Worm (Caenorhabditis elegans): ENCODE results near the gene T16G1.18.

T16G1.18 gene

DNA sequence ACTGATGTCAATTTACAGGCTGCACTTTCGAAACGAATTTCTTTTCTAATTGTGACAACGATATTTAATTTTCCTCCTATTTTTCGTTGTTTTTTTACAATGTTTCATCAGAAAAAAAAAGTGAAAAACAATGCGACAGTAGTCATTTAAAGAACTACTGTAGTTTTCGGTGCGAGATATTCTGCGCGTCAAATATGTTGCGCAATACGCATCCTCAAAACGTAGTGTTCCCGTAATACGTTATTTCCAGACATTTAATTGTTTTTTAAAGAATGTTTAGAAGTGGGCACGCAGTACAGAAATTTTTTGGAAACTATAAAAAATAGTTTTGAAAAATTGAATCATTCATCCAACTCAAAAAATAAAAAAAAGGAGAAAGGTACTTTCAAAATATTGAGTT is 22.9 kb downstream of the T16G1.18 start:
- TF ChIP-seq rpc-1 (optimal IDR thresholded peaks at IDR 0.05) (no peak), rpc-1 (tag; optimal IDR thresholded peaks at IDR 0.05) (no peak), nfyb-1 (GFP tag; IDR thresholded peaks at IDR 0.05) (no peak), attf-6 (GFP tag; IDR thresholded peaks at IDR 0.05) (no peak), lin-54 (GFP tag; optimal IDR thresholded peaks at IDR 0.05) (no peak), madf-10 (tag; optimal IDR thresholded peaks at IDR 0.05) (no peak), lsl-1 (GFP tag; optimal IDR thresholded peaks at IDR 0.05) (no peak), let-526 (GFP tag; IDR thresholded peaks at IDR 0.05) (no peak)

DNA sequence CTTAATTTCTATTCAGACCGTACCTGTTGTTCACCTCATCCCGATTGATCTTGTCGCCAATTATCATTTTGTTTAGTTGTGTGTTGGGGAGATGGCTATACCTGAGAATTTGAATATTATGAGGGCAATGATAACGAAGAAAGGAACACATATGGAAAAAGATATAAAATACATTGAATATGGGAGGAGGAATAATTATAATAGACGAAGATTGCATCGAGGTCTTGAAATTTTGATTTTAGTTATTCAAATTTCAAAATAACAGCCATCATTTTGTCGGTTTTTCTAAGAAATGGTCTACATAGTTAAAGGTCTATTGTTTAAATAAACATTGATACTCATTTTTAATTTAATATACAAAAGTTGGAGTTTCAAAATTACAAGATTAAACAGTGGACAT is 36.0 kb downstream of the T16G1.18 start, which contains the start of gene shw-3:
TSS of gene shw-3 (minus strand) at position 101 of the 400 bp plus-strand sequence.
- TF ChIP-seq F23B12.7 (tag; optimal IDR thresholded peaks at IDR 0.05; ENCODE audit: insufficient read depth) (no peak), snpc-3.4 (tag; optimal IDR thresholded peaks at IDR 0.05) (no peak)

DNA sequence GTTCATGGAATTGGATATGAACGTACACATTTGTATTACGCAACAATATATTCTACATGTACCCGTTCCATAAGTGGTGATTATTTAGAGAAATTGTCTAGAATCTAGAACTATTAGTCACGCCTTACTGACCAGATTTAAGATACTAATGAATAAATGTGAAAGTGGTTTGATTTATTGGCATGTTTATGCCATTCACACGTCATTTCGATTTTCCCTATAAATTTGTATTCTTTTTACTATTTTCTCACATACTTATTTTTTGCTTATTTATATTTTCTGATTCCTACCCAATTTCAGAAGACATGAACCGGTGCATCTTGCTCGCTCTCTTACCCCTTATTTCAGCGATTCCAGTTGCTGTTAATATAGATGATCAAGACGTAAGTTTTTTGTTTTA is 37.2 kb downstream of the T16G1.18 start, which contains the start of gene F15B9.8:
TSS of gene F15B9.8 (plus strand) at position 301 of the 400 bp plus-strand sequence.
- TF ChIP-seq D2030.7 (GFP tag; IDR thresholded peaks at IDR 0.05), result no peak
- no peak for TF ChIP-seq unc-130 (GFP tag; optimal IDR thresholded peaks at IDR 0.05)
- no peak for TF ChIP-seq lir-1 (GFP tag; conservative IDR thresholded peaks at IDR 0.05)
- TF ChIP-seq C06A6.2 (GFP tag; conservative IDR thresholded peaks at IDR 0.05), result no peak
- no peak for TF ChIP-seq nhr-120 (GFP tag; IDR thresholded peaks at IDR 0.05)
- no peak for TF ChIP-seq F33H1.4 (GFP tag; IDR thresholded peaks at IDR 0.05)
- no peak for TF ChIP-seq sea-2 (GFP tag; IDR thresholded peaks at IDR 0.05)
- no peak for TF ChIP-seq repo-1 (tag; optimal IDR thresholded peaks at IDR 0.05)
- TF ChIP-seq ztf-25 (GFP tag; IDR thresholded peaks at IDR 0.05), result no peak
- TF ChIP-seq Y67H2A.10 (GFP tag; conservative IDR thresholded peaks at IDR 0.05), result no peak
- TF ChIP-seq atf-7 (tag; optimal IDR thresholded peaks at IDR 0.05), result no peak
- no peak for TF ChIP-seq rpc-1 (optimal IDR thresholded peaks at IDR 0.05)
- no peak for TF ChIP-seq rpc-1 (tag; optimal IDR thresholded peaks at IDR 0.05)
- TF ChIP-seq bed-1 (GFP tag; IDR thresholded peaks at IDR 0.05), result no peak
- no peak for TF ChIP-seq him-1 (tag; optimal IDR thresholded peaks at IDR 0.05)
- TF ChIP-seq rec-8 (tag; optimal IDR thresholded peaks at IDR 0.05), result no peak
- no peak for TF ChIP-seq madf-6 (GFP tag; IDR thresholded peaks at IDR 0.05)
- no peak for TF ChIP-seq B0336.3 (GFP tag; IDR thresholded peaks at IDR 0.05)
- TF ChIP-seq nhr-80 (tag; optimal IDR thresholded peaks at IDR 0.05), result no peak
- no peak for TF ChIP-seq sdz-38 (tag; optimal IDR thresholded peaks at IDR 0.05)
- no peak for TF ChIP-seq snpc-1.3 (tag; optimal IDR thresholded peaks at IDR 0.05; ENCODE audit: insufficient read depth)

DNA sequence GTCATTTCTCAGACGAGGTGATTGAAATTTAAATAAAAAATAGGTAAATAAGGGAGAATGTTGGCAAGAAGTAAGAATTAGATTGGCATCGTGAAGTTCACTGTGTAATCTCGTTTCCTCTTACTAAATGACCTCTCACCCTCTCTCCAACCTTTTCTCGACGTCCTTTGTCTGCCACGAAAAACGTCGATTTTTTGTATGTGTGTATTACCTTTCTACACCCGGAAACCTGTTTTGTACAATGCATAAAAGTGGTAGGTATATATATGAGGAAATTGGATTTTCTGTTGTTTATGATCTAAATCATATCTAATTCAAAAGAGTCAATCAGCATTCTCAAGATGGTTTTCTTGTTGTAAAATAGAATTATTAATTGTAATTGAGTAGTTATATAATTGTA is 41.8 kb downstream of the T16G1.18 start, which contains the start of the genes F15B9.11 and dsl-7:
TSS of gene F15B9.11 (minus strand) at position 5 of the 400 bp plus-strand sequence.
TSS of gene dsl-7 (plus strand) at position 260 of the 400 bp plus-strand sequence.
- TF ChIP-seq aptf-3 (GFP tag; IDR thresholded peaks at IDR 0.05), result no peak
- TF ChIP-seq F22D6.2 (tag; optimal IDR thresholded peaks at IDR 0.05), result no peak
- no peak for TF ChIP-seq ceh-79 (tag; optimal IDR thresholded peaks at IDR 0.05)

DNA sequence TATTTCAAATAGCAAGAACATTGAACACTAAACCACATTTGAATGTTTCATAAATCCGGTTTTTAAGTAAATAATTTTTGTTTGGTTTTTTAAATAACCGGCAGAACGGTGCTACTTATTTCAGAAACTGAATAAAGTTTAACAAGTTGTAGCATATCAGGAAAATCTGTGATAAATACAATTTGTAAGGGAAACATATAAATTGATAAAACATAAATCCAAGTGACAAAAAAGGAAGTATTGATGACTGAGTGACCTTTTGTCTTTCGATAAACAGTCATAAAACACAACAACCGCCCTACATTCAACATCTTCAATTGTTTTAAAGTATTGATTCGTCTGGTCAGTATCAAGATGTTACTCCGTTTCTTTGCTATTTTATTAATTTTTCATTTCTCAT is 44.2 kb downstream of the T16G1.18 start, which contains the start of gene far-5:
TSS of gene far-5 (plus strand) at position 301 of the 400 bp plus-strand sequence.
- TF ChIP-seq nhr-179 (tag; optimal IDR thresholded peaks at IDR 0.05), result no peak
- TF ChIP-seq bed-1 (GFP tag; IDR thresholded peaks at IDR 0.05), result no peak
